Fruit fly (Drosophila melanogaster) Kc167 (cell line): ENCODE data around the gene Rab3GAP1.

Experiments used
- h ChIP-seq: fragments of >200 bp; optimal IDR thresholded peaks from 3 replicates; lab custom pipeline; 2018; ENCODE audit warnings: missing external identifiers
- insv ChIP-seq: fragments of >200 bp; optimal IDR thresholded peaks from 3 replicates; lab custom pipeline; 2018; ENCODE audit warnings: missing external identifiers
- psq ChIP-seq: fragments of >200 bp; optimal IDR thresholded peaks from 2 replicates; lab custom pipeline; 2017; ENCODE audit warnings: missing external identifiers
- ttk ChIP-seq: sonication (Bioruptor generic); optimal IDR thresholded peaks from 2 replicates; lab custom pipeline; 2017; ENCODE audit warnings: missing external identifiers

DNA sequence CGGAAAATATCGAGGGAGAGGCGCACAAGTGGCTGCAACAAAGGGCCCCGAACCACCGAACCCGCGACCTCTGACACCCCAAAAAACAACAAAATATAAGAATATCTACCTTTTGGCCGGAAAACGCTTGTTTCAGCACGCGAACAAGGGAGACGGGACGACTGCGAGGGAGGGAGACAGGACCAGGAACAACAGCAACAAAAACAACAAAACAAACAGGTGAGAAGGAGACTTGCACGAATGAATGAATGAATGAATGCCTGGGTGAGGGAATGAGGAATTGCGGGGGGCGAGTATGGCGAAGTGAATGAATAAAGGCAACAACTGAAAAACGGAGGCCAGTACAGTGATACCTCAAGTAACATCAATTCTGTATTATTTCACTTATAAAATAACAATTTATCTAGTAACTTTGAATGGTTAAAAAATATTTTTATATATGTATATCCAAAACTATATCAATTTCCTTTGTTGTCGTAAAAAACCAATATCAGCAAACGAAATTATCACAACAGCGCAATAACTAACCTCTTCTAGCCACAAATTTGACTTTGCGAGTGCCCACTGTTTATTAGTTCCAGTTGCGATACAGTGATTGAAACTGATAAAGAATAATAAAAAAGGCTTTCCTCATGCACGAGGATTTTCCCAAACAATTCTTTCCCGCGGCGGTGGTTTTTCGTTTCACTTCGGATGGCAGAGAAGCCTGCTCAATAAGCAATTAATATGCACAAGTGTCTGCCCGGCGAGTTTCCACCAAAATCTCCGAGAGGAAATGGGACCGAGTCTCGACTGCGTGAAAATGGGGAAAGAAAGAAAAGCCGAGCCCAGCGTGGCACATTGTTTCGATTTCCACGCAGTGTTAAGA lies 54.0 kb downstream of the Rab3GAP1 start:
- TF ChIP-seq insv (lab: Kevin White, UChicago): no peak
- no peak for TF ChIP-seq h (lab: Kevin White, UChicago)
- TF ChIP-seq ttk (lab: Kevin White, UChicago): no peak
- no peak for TF ChIP-seq psq (lab: Kevin White, UChicago)
